Worm (Caenorhabditis elegans) whole organism, young adult: ENCODE data around the gene srd-29.

Source experiments
- F49E8.2 ChIP-seq: sonication (generic microtip); optimal IDR thresholded peaks from 3 replicates; lab custom pipeline; 2017; ENCODE audit warnings: missing genetic modification characterization, mild to moderate bottlenecking, missing compliant biosample characterization, antibody characterized with exemption, moderate library complexity; ENCODE audit not compliant: insufficient read depth
- F57A8.1 ChIP-seq: fragments of 200-800 bp; sonication (Bioruptor generic); optimal IDR thresholded peaks from 2 replicates; lab custom pipeline; 2018; ENCODE audit warnings: mild to moderate bottlenecking, missing genetic modification characterization, moderate library complexity, missing compliant biosample characterization
- F57C9.4 ChIP-seq: sonication (generic microtip); optimal IDR thresholded peaks from 2 replicates; lab custom pipeline; 2017; ENCODE audit warnings: mild to moderate bottlenecking, missing genetic modification characterization, missing compliant biosample characterization
- K12H6.12 ChIP-seq: fragments of 200-800 bp; sonication (Bioruptor generic); optimal IDR thresholded peaks from 2 replicates; lab custom pipeline; 2018; ENCODE audit warnings: mild to moderate bottlenecking, missing genetic modification characterization, missing compliant biosample characterization
- Y53F4B.3 ChIP-seq: fragments of 200-800 bp; sonication (Bioruptor generic); IDR thresholded peaks from 2 replicates; pipeline ENCODE4 v1.3.6; 2022; ENCODE audit warnings: missing genetic modification reagents, missing genetic modification characterization, missing compliant biosample characterization
- Y56A3A.18 ChIP-seq: fragments of 200-800 bp; sonication (Bioruptor generic); IDR thresholded peaks from 2 replicates; pipeline ENCODE4 v1.3.6; 2022; ENCODE audit warnings: missing genetic modification reagents, missing genetic modification characterization, missing compliant biosample characterization
- Y79H2A.3 ChIP-seq: fragments of 200-800 bp; sonication (Bioruptor generic); conservative IDR thresholded peaks from 2 replicates; pipeline ENCODE4 v1.3.6; 2022; ENCODE audit warnings: missing genetic modification reagents, missing genetic modification characterization, missing compliant biosample characterization
- Y95B8A.8 ChIP-seq: fragments of 200-800 bp; sonication (Bioruptor generic); IDR thresholded peaks from 2 replicates; pipeline ENCODE4 v1.3.6; 2022; ENCODE audit warnings: missing genetic modification reagents, missing genetic modification characterization, missing compliant biosample characterization
- akir-1 ChIP-seq: fragments of 200-800 bp; sonication (Bioruptor generic); optimal IDR thresholded peaks from 2 replicates; lab custom pipeline; 2018; ENCODE audit warnings: mild to moderate bottlenecking, missing genetic modification characterization, moderate library complexity, missing compliant biosample characterization
- aptf-3 ChIP-seq: fragments of 200-800 bp; sonication (Bioruptor generic); IDR thresholded peaks from 2 replicates; pipeline ENCODE4 v1.3.6; 2022; ENCODE audit warnings: missing genetic modification characterization, missing compliant biosample characterization
- atf-7 ChIP-seq: sonication (generic microtip); optimal IDR thresholded peaks from 2 replicates; lab custom pipeline; 2017; ENCODE audit warnings: mild to moderate bottlenecking, missing genetic modification characterization, missing compliant biosample characterization
- attf-3 ChIP-seq: fragments of 200-800 bp; sonication (Bioruptor generic); conservative IDR thresholded peaks from 2 replicates; pipeline ENCODE4 v1.3.6; 2022; ENCODE audit warnings: missing genetic modification reagents, missing genetic modification characterization, missing compliant biosample characterization
- attf-5 ChIP-seq: fragments of 200-800 bp; sonication (Bioruptor generic); optimal IDR thresholded peaks from 2 replicates; lab custom pipeline; 2018; ENCODE audit warnings: mild to moderate bottlenecking, missing genetic modification characterization, missing compliant biosample characterization
- cebp-2 ChIP-seq: fragments of 200-800 bp; sonication (Bioruptor generic); IDR thresholded peaks from 2 replicates; pipeline ENCODE4 v1.3.6; 2022; ENCODE audit warnings: missing genetic modification characterization, missing compliant biosample characterization
- ceh-27 ChIP-seq: fragments of 200-800 bp; sonication (Bioruptor generic); optimal IDR thresholded peaks from 2 replicates; lab custom pipeline; 2018; ENCODE audit warnings: mild to moderate bottlenecking, missing genetic modification characterization, moderate library complexity, missing compliant biosample characterization
- ceh-58 ChIP-seq: fragments of 200-800 bp; sonication (Bioruptor generic); IDR thresholded peaks from 2 replicates; pipeline ENCODE4 v1.3.6; 2022; ENCODE audit warnings: missing genetic modification characterization, missing compliant biosample characterization
- ceh-91 ChIP-seq: fragments of 200-800 bp; sonication (Bioruptor generic); IDR thresholded peaks from 2 replicates; pipeline ENCODE4 v1.3.6; 2022; ENCODE audit warnings: missing genetic modification reagents, missing genetic modification characterization, missing compliant biosample characterization
- die-1 ChIP-seq: sonication (generic microtip); optimal IDR thresholded peaks from 2 replicates; lab custom pipeline; 2016; ENCODE audit warnings: missing genotype, mild to moderate bottlenecking, missing genetic modification characterization, missing compliant biosample characterization
- ekl-4 ChIP-seq: fragments of 200-800 bp; sonication (Bioruptor generic); IDR thresholded peaks from 2 replicates; pipeline ENCODE4 v1.3.6; 2022; ENCODE audit warnings: missing genetic modification reagents, missing genetic modification characterization, missing compliant biosample characterization
- fkh-3 ChIP-seq: sonication (generic microtip); optimal IDR thresholded peaks from 2 replicates; lab custom pipeline; 2016; ENCODE audit warnings: mild to moderate bottlenecking, missing genetic modification characterization, missing compliant biosample characterization
- gei-17 ChIP-seq: fragments of 200-800 bp; sonication (Bioruptor generic); optimal IDR thresholded peaks from 2 replicates; lab custom pipeline; 2018; ENCODE audit warnings: mild to moderate bottlenecking, missing genetic modification characterization, missing compliant biosample characterization
- him-1 ChIP-seq: sonication (generic microtip); optimal IDR thresholded peaks from 2 replicates; lab custom pipeline; 2016; ENCODE audit warnings: missing genotype, missing genetic modification reagents, missing genetic modification characterization, missing compliant biosample characterization
- hrde-1 ChIP-seq: sonication (generic microtip); optimal IDR thresholded peaks from 2 replicates; lab custom pipeline; 2016; ENCODE audit warnings: missing genetic modification characterization, mild to moderate bottlenecking, missing compliant biosample characterization, moderate library complexity, missing genotype, missing genetic modification reagents, borderline replicate concordance
- lir-1 ChIP-seq: fragments of 200-800 bp; sonication (Bioruptor generic); conservative IDR thresholded peaks from 2 replicates; pipeline ENCODE4 v1.3.6; 2022; ENCODE audit warnings: missing genetic modification reagents, missing genetic modification characterization, missing compliant biosample characterization
- madf-8 ChIP-seq: fragments of 200-800 bp; sonication (Bioruptor generic); conservative IDR thresholded peaks from 2 replicates; pipeline ENCODE4 v1.3.6; 2022; ENCODE audit warnings: missing genetic modification reagents, missing genetic modification characterization, missing compliant biosample characterization
- repo-1 ChIP-seq: sonication (generic microtip); optimal IDR thresholded peaks from 2 replicates; lab custom pipeline; 2017; ENCODE audit warnings: mild to moderate bottlenecking, missing genetic modification characterization, missing compliant biosample characterization
- sdz-38 ChIP-seq: sonication (generic microtip); optimal IDR thresholded peaks from 2 replicates; lab custom pipeline; 2016; ENCODE audit warnings: missing genotype, missing genetic modification characterization, missing compliant biosample characterization
- snpc-1.1 ChIP-seq: sonication (generic microtip); optimal IDR thresholded peaks from 2 replicates; lab custom pipeline; 2017; ENCODE audit warnings: missing genetic modification characterization, mild to moderate bottlenecking, missing compliant biosample characterization, antibody characterized with exemption, moderate library complexity, missing genotype, missing genetic modification reagents; ENCODE audit not compliant: insufficient read depth
- snpc-1.3 ChIP-seq: sonication (generic microtip); optimal IDR thresholded peaks from 2 replicates; lab custom pipeline; 2017; ENCODE audit warnings: missing genetic modification characterization, mild to moderate bottlenecking, missing compliant biosample characterization, antibody characterized with exemption, moderate library complexity, missing genotype, missing genetic modification reagents; ENCODE audit not compliant: insufficient read depth
- snpc-4 ChIP-seq, 5 experiments: fragments of 150-350 bp in 1 of 5; sonication (generic microtip) in 4 of 5; optimal IDR thresholded peaks; 2 replicates each; lab custom pipeline; 2014 to 2018; ENCODE audit warnings: missing genetic modification characterization in 5 of 5, missing biosample characterization in 3 of 5, antibody characterized with exemption in 2 of 5, mild to moderate bottlenecking in 2 of 5, missing compliant biosample characterization in 2 of 5, missing genotype in 2 of 5, moderate library complexity in 2 of 5, missing genetic modification reagents in 1 of 5
- tbp1 ChIP-seq: fragments of 200-800 bp; sonication (Bioruptor generic); optimal IDR thresholded peaks from 2 replicates; lab custom pipeline; 2018; ENCODE audit warnings: mild to moderate bottlenecking, missing genetic modification characterization, missing compliant biosample characterization
- tlf-1 ChIP-seq: fragments of 200-800 bp; sonication (Bioruptor generic); optimal IDR thresholded peaks from 2 replicates; lab custom pipeline; 2018; ENCODE audit warnings: mild to moderate bottlenecking, missing genetic modification characterization, missing compliant biosample characterization
- unc-130 ChIP-seq: sonication (generic microtip); optimal IDR thresholded peaks from 2 replicates; lab custom pipeline; 2016; ENCODE audit warnings: missing genetic modification reagents, missing genetic modification characterization, missing compliant biosample characterization
- zfh-2 ChIP-seq: fragments of 200-800 bp; sonication (Bioruptor generic); conservative IDR thresholded peaks from 2 replicates; pipeline ENCODE4 v1.3.6; 2022; ENCODE audit warnings: missing genetic modification reagents, missing genetic modification characterization, missing compliant biosample characterization
- zim-3 ChIP-seq: sonication (generic microtip); optimal IDR thresholded peaks from 2 replicates; lab custom pipeline; 2017; ENCODE audit warnings: mild to moderate bottlenecking, missing genetic modification characterization, moderate library complexity, missing compliant biosample characterization
- ztf-18 ChIP-seq: sonication (generic microtip); optimal IDR thresholded peaks from 2 replicates; lab custom pipeline; 2016; ENCODE audit warnings: missing genotype, mild to moderate bottlenecking, missing genetic modification characterization, missing compliant biosample characterization
- ztf-28 ChIP-seq: fragments of 200-800 bp; sonication (Bioruptor generic); IDR thresholded peaks from 2 replicates; pipeline ENCODE4 v1.3.6; 2022; ENCODE audit warnings: missing genetic modification reagents, missing genetic modification characterization, missing compliant biosample characterization
- ztf-6 ChIP-seq: fragments of 200-800 bp; sonication (Bioruptor generic); IDR thresholded peaks from 2 replicates; pipeline ENCODE4 v1.3.6; 2022; ENCODE audit warnings: missing genetic modification reagents, missing genetic modification characterization, missing compliant biosample characterization

Gene srd-29

ce11 chrV:7624152-7624551, 11.4 kb upstream of the srd-29 start, which contains the start of gene C50E3.13:
Gene C50E3.13, minus strand, starts transcription at chrV:7624252.
- TF ChIP-seq ztf-18 (tag; lab: Kevin White, UChicago) = no peak
- TF ChIP-seq F49E8.2 (tag; lab: Kevin White, UChicago) = no peak
- TF ChIP-seq K12H6.12 (tag; lab: Kevin White, UChicago) = no peak
- no peak for TF ChIP-seq zim-3 (tag; lab: Kevin White, UChicago)
- TF ChIP-seq, all 124 proteins: peak for 0

- no peak for TF ChIP-seq akir-1 (GFP tag; lab: Kevin White, UChicago)
- TF ChIP-seq sdz-38 (tag; lab: Kevin White, UChicago) = no peak
- no peak for TF ChIP-seq cebp-2 (GFP tag; lab: Robert Waterston, UW)
Observed at ce11 chrV:7624652-7625051, 10.9 kb upstream of the srd-29 start, which contains the start of gene grsp-4. Gene grsp-4, plus strand, starts transcription at chrV:7624952.

- TF ChIP-seq die-1 (no peak), F57C9.4 (tag; lab: Kevin White, UChicago) (no peak), gei-17 (GFP tag; lab: Kevin White, UChicago) (no peak), madf-8 (GFP tag; lab: Robert Waterston, UW) (no peak), Y56A3A.18 (no peak), lir-1 (GFP tag; lab: Robert Waterston, UW) (no peak), akir-1 (GFP tag; lab: Kevin White, UChicago) (no peak), ceh-58 (GFP tag; lab: Robert Waterston, UW) (no peak), F57A8.1 (GFP tag; lab: Kevin White, UChicago) (no peak), ztf-28 (GFP tag; lab: Robert Waterston, UW) (no peak)
Observed at ce11 chrV:7626550-7626949, 9.0 kb upstream of the srd-29 start, which contains the start of gene F07C4.6. Gene F07C4.6, plus strand, starts transcription at chrV:7626850.

ce11 chrV:7629504-7629903, 6.1 kb upstream of the srd-29 start, which contains the start of gene srd-30:
Gene srd-30, plus strand, starts transcription at chrV:7629804.
- TF ChIP-seq him-1 (tag; lab: Kevin White, UChicago) = no peak
- no peak for TF ChIP-seq aptf-3 (GFP tag; lab: Robert Waterston, UW)
- no peak for TF ChIP-seq die-1
- TF ChIP-seq akir-1 (GFP tag; lab: Kevin White, UChicago) = no peak
- TF ChIP-seq atf-7 (tag; lab: Kevin White, UChicago) = no peak
- no peak for TF ChIP-seq attf-5 (GFP tag; lab: Kevin White, UChicago)
- no peak for TF ChIP-seq hrde-1
- TF ChIP-seq sdz-38 (tag; lab: Kevin White, UChicago) = no peak
- no peak for TF ChIP-seq unc-130 (GFP tag; lab: Kevin White, UChicago)
- TF ChIP-seq, all 124 proteins: peak for 0

ce11 chrV:7631732-7632131, 3.8 kb upstream of the srd-29 start, which contains the start of gene srd-25:
Gene srd-25, plus strand, starts transcription at chrV:7632032.
- TF ChIP-seq snpc-1.3 (tag; lab: Kevin White, UChicago) (no peak), repo-1 (tag; lab: Kevin White, UChicago) (no peak), Y95B8A.8 (GFP tag; lab: Robert Waterston, UW) (no peak), ceh-91 (GFP tag; lab: Robert Waterston, UW) (no peak), gei-17 (GFP tag; lab: Kevin White, UChicago) (no peak), attf-3 (GFP tag; lab: Robert Waterston, UW) (no peak), Y53F4B.3 (GFP tag; lab: Robert Waterston, UW) (no peak), fkh-3 (no peak), madf-8 (GFP tag; lab: Robert Waterston, UW) (no peak), zfh-2 (GFP tag; lab: Robert Waterston, UW) (no peak), ztf-6 (no peak), tlf-1 (GFP tag; lab: Kevin White, UChicago) (no peak), snpc-1.1 (no peak), tbp1 (no peak), Y79H2A.3 (GFP tag; lab: Robert Waterston, UW) (no peak), snpc-4 (GFP tag; optimal IDR thresholded peaks at IDR 0.05; lab: Kevin White, UChicago) (no peak), snpc-4 (tag; optimal IDR thresholded peaks at IDR 0.05; lab: Kevin White, UChicago) (no peak), ztf-28 (GFP tag; lab: Robert Waterston, UW) (no peak), ekl-4 (GFP tag; lab: Robert Waterston, UW) (no peak), ceh-27 (GFP tag; lab: Kevin White, UChicago) (no peak)
